Worm (Caenorhabditis elegans) whole organism, midembryonic: ENCODE data around the gene spsb-1.

Experiments
- T22C8.4 ChIP-seq: fragments of 200-800 bp; sonication (Bioruptor generic); IDR thresholded peaks from 2 replicates; pipeline ENCODE4 v1.3.6; 2022; ENCODE audit warnings: missing genetic modification characterization, missing compliant biosample characterization
- cog-1 ChIP-seq: sonication (generic microtip); optimal IDR thresholded peaks from 2 replicates; lab custom pipeline; 2016; ENCODE audit warnings: missing genetic modification characterization, missing compliant biosample characterization
- klf-2 ChIP-seq: fragments of 200-800 bp; sonication (Bioruptor generic); conservative IDR thresholded peaks from 2 replicates; pipeline ENCODE4 v1.3.6; 2022; ENCODE audit warnings: missing genetic modification reagents, missing genetic modification characterization, missing compliant biosample characterization
- med-1 ChIP-seq: sonication (generic microtip); optimal IDR thresholded peaks from 2 replicates; lab custom pipeline; 2017; ENCODE audit warnings: missing genetic modification characterization, mild to moderate bottlenecking, missing compliant biosample characterization, antibody characterized with exemption, missing genetic modification reagents; ENCODE audit not compliant: insufficient read depth
- ref-1 ChIP-seq: fragments of 200-800 bp; sonication (Bioruptor generic); conservative IDR thresholded peaks from 2 replicates; pipeline ENCODE4 v1.3.6; 2022; ENCODE audit warnings: missing genetic modification reagents, missing genetic modification characterization, missing compliant biosample characterization
- tab-1 ChIP-seq: fragments of 200-800 bp; sonication (Bioruptor generic); IDR thresholded peaks from 2 replicates; pipeline ENCODE4 v1.3.6; 2022; ENCODE audit warnings: missing genetic modification characterization, missing compliant biosample characterization

DNA sequence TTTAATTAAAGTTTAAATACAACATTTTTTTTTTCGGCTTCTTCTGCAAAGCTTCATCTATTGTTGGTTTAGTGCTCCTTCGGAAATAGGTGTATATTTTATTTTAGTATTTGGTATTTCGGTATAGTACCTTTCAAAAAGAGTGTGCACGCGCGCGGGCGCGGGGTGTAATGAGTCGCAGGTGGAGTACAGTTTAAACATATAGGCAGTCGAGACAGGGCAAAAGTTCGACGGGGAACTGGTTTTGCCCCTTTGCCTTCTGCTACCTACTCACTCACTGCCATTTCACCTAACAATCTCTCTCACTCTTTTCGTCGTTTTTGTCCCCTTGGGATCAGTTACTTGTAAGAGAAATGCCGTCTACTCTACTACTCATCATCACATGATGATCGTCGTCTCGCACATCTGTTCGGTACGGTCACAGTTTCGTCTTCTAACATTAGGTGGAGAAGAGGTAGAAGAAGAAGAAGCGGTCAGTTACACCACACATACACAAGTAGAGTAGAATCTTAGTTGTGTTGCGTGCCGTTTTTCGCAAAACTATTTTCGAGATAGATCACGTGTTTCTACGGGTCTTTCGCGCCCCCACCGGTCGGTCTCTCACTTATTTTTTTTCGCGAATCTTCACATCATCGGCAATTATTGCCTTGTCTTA is 15.9 kb downstream of the spsb-1 start:
- TF ChIP-seq klf-2 (GFP tag; lab: Robert Waterston, UW) (no peak), tab-1 (GFP tag; lab: Robert Waterston, UW) (no peak), med-1 (GFP tag; lab: Kevin White, UChicago) (no peak), cog-1 (tag; lab: Kevin White, UChicago) (no peak), T22C8.4 (GFP tag; lab: Robert Waterston, UW) (no peak), ref-1 (no peak)
